Fruit fly (Drosophila melanogaster): ENCODE measurements around the gene Fuca.
A peak's percentile ranks its signal among the peaks of the same experiment; 100 is the strongest.

Gene Fuca

dm6 chr3L:11531994-11532732, 9.7 kb upstream of the Fuca start (continued):
- TF ChIP-seq lmd (GFP tag; IDR thresholded peaks at IDR 0.05), result no peak
- TF ChIP-seq CG1603 (tag; optimal IDR thresholded peaks at IDR 0.05), result no peak
- no peak for TF ChIP-seq CG11085 (GFP tag; IDR thresholded peaks at IDR 0.05)
- no peak for TF ChIP-seq Atf6 (GFP tag; IDR thresholded peaks at IDR 0.05)
- no peak for TF ChIP-seq maf-S (GFP tag; optimal IDR thresholded peaks at IDR 0.05)
- no peak for TF ChIP-seq jumu (GFP tag; optimal IDR thresholded peaks at IDR 0.05)
- TF ChIP-seq CG9932 (GFP tag; IDR thresholded peaks at IDR 0.05), result 0 out of 2 replicates have a peak, but pooled peaks have one; percentile 25
- TF ChIP-seq gce (GFP tag; IDR thresholded peaks at IDR 0.05), result no peak
- no peak for TF ChIP-seq MBD-R2 (GFP tag; IDR thresholded peaks at IDR 0.05)
- TF ChIP-seq CG6272 (GFP tag; IDR thresholded peaks at IDR 0.05), result no peak
- no peak for TF ChIP-seq Fer3 (tag; optimal IDR thresholded peaks at IDR 0.05)
- TF ChIP-seq CG9727 (GFP tag; optimal IDR thresholded peaks at IDR 0.05), result no peak
- no peak for TF ChIP-seq sens-2 (GFP tag; IDR thresholded peaks at IDR 0.05)
- TF ChIP-seq gcm (GFP tag; optimal IDR thresholded peaks at IDR 0.05), result no peak
- no peak for TF ChIP-seq CG1233 (GFP tag; optimal IDR thresholded peaks at IDR 0.05)
- no peak for TF ChIP-seq ap (GFP tag; IDR thresholded peaks at IDR 0.05)
- no peak for TF ChIP-seq CG17186 (GFP tag; optimal IDR thresholded peaks at IDR 0.05)

dm6 chr3L:11531300-11531699, 8.8 kb upstream of the Fuca start:
- TF ChIP-seq rib (GFP tag; IDR thresholded peaks at IDR 0.05) (peak; percentile 65; the same call in 1 of the 2 replicates), fd64A (GFP tag; optimal IDR thresholded peaks at IDR 0.05) (peak; percentile 3), Mrtf (GFP tag; IDR thresholded peaks at IDR 0.05) (0 out of 3 replicates have a peak, but pooled peaks have one; percentile 8), CG32532 (GFP tag; IDR thresholded peaks at IDR 0.05) (peak; percentile 37; the same call in 1 of the 2 replicates), chinmo (GFP tag; IDR thresholded peaks at IDR 0.05; ENCODE audit: partially characterized antibody) (0 out of 4 replicates have a peak, but pooled peaks have one; percentile 16), sug (tag; optimal IDR thresholded peaks at IDR 0.05) (peak; percentile 11), cwo (GFP tag; optimal IDR thresholded peaks at IDR 0.05) (peak; percentile 14), tna (GFP tag; IDR thresholded peaks at IDR 0.05; ENCODE audit: partially characterized antibody) (0 out of 2 replicates have a peak, but pooled peaks have one; percentile 8), lab (GFP tag; optimal IDR thresholded peaks at IDR 0.05) (peak; percentile 60), CG10543 (GFP tag; optimal IDR thresholded peaks at IDR 0.05) (peak; percentile 9), CG42726 (GFP tag; IDR thresholded peaks at IDR 0.05; ENCODE audit: partially characterized antibody) (no peak), CG4360 (GFP tag; IDR thresholded peaks at IDR 0.05) (peak; percentile 80), exex (tag; optimal IDR thresholded peaks at IDR 0.05) (peak; percentile 51), CG11695 (GFP tag; IDR thresholded peaks at IDR 0.05) (0 out of 3 replicates have a peak, but pooled peaks have one; percentile 10), disco-r (GFP tag; optimal IDR thresholded peaks at IDR 0.05) (no peak), CG10462 (GFP tag; optimal IDR thresholded peaks at IDR 0.05) (no peak), CG17359 (tag; optimal IDR thresholded peaks at IDR 0.05) (peak; percentile 12), caup (GFP tag; optimal IDR thresholded peaks at IDR 0.05; ENCODE audit: severe bottlenecking) (peak; percentile 54), Med (GFP tag) (peak; percentile 13), cg (GFP tag; optimal IDR thresholded peaks at IDR 0.05) (peak; percentile 25), maf-S (GFP tag; optimal IDR thresholded peaks at IDR 0.05) (no peak), mirr (GFP tag; optimal IDR thresholded peaks at IDR 0.05) (peak; percentile 87), sr (GFP tag; IDR thresholded peaks at IDR 0.05) (no peak), GATAe (GFP tag; conservative IDR thresholded peaks at IDR 0.05) (peak; percentile 84), slbo (GFP tag; IDR thresholded peaks at IDR 0.05) (0 out of 2 replicates have a peak, but pooled peaks have one; percentile 14), Fer3 (tag; optimal IDR thresholded peaks at IDR 0.05) (no peak), ci (GFP tag; IDR thresholded peaks at IDR 0.05) (0 out of 3 replicates have a peak, but pooled peaks have one; percentile 30), CG7987 (GFP tag; optimal IDR thresholded peaks at IDR 0.05) (peak; percentile 3), sqz (GFP tag; optimal IDR thresholded peaks at IDR 0.05) (no peak), CG11456 (GFP tag; IDR thresholded peaks at IDR 0.05) (0 out of 3 replicates have a peak, but pooled peaks have one; percentile 19), ATbp (GFP tag; optimal IDR thresholded peaks at IDR 0.05) (peak; percentile 36)
